Fruit fly (Drosophila melanogaster): Measurements from ENCODE around the gene CG13085.

The CG13085 gene

DNA sequence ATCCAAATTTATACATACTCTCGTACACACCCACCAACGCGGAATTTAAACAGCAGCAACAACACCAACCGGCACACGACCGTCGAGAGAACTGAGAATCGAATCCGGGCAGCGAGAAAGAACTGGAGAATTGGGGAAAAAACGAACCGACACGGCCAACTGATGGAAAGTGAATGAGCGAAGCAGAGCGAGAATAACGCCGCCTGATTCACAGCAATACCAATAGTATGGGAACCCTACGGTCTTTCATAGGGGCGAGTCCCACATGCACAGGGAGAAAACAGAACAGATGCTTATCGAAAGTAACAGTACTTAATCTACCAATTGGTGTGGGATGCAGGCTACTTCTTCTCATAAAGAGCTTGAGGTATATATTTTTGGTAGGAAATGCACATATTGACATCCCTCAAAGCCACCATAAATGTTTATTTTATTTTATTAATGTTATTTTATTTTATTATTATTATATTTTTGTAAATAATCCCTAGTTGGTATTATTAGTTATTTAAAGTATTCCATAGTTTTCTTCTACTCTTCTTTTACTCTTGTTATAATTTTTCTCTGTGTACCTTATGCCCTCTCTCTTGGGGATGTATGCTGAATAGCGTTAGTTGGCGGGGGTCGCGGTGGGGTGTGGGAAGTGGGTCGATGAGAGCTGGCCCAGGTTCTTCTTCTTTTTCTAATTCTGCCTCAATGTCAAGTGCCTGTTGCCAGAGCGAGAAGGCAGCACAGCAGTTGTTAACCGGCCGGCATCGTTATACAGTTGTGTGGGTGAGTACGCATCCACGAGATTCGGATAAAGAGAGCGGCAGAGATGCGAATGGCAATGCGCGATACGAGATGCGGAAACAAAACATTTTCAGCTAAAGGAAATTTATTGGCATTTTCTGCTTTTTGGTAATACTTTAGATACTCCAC lies 25.3 kb upstream of the CG13085 start, which contains the start of gene CG17544:
Gene CG17544 (minus strand): TSS at position 177 of the 918 bp plus-strand sequence.
- TF ChIP-seq usp (GFP tag; optimal IDR thresholded peaks at IDR 0.05) (no peak), Dll (optimal IDR thresholded peaks at IDR 0.05) (no peak), psq (optimal IDR thresholded peaks at IDR 0.05) (no peak), EcR (GFP tag; optimal IDR thresholded peaks at IDR 0.05) (no peak), pan (optimal IDR thresholded peaks at IDR 0.05) (no peak), CG8478 (optimal IDR thresholded peaks at IDR 0.05) (no peak)

- TF ChIP-seq Dll (optimal IDR thresholded peaks at IDR 0.05) (no peak), pan (optimal IDR thresholded peaks at IDR 0.05) (no peak), EcR (GFP tag; optimal IDR thresholded peaks at IDR 0.05) (no peak), psq (optimal IDR thresholded peaks at IDR 0.05) (no peak), CG8478 (optimal IDR thresholded peaks at IDR 0.05) (no peak), usp (GFP tag; optimal IDR thresholded peaks at IDR 0.05) (no peak)
These were observed 21.9 kb upstream of the CG13085 start for dm6 chr2L:19401914-19402313.

DNA sequence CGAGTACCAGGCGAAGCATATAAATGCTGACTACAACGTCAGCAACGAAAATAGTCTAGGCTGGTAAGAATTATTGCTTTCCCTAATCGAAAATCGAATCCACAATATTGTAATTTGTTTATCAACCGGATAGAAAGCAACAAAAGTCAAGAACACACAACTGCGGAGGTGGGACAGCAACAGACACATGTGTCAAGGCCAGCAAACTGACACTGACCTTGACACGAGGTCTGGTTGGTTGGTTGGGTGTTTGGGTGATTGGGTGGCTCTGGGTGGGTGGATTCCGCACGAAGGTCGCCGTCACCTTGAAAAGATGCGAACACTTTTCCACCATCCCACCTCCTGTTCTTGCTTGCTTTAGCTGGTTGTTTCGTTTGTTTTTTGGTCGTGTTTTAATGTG lies 21.2 kb upstream of the CG13085 start:
- TF ChIP-seq CG8478 (optimal IDR thresholded peaks at IDR 0.05): no peak
- no peak for TF ChIP-seq Dll (optimal IDR thresholded peaks at IDR 0.05)
- TF ChIP-seq usp (GFP tag; optimal IDR thresholded peaks at IDR 0.05): no peak
- TF ChIP-seq EcR (GFP tag; optimal IDR thresholded peaks at IDR 0.05): no peak
- no peak for TF ChIP-seq psq (optimal IDR thresholded peaks at IDR 0.05)
- no peak for TF ChIP-seq pan (optimal IDR thresholded peaks at IDR 0.05)

DNA sequence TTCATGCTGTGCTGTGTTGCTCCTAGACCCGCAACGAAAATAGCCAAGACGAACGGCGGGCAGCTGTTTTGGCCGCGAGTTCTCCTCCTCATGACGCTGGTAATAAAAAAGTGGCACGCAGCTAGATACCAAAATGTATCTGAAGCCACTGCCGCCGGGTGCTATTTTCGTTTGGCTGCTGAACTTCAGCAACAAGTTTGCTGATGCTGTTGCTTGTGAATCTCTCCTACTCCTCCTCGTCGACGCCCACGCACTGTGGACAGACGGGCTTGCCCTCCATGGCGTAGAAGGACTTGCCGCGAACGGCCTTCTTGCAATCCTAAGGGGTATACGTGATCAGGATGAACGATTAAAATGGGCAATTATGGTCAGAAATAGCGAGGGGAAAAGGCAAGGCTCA lies 20.5 kb upstream of the CG13085 start:
- TF ChIP-seq usp (GFP tag; optimal IDR thresholded peaks at IDR 0.05) (no peak), psq (optimal IDR thresholded peaks at IDR 0.05) (no peak), CG8478 (optimal IDR thresholded peaks at IDR 0.05) (no peak), pan (optimal IDR thresholded peaks at IDR 0.05) (no peak), Dll (optimal IDR thresholded peaks at IDR 0.05) (no peak), EcR (GFP tag; optimal IDR thresholded peaks at IDR 0.05) (no peak)

dm6 chr2L:19404804-19405203 lies 19.0 kb upstream of the CG13085 start:
- TF ChIP-seq pan (optimal IDR thresholded peaks at IDR 0.05) (no peak), CG8478 (optimal IDR thresholded peaks at IDR 0.05) (no peak)

DNA sequence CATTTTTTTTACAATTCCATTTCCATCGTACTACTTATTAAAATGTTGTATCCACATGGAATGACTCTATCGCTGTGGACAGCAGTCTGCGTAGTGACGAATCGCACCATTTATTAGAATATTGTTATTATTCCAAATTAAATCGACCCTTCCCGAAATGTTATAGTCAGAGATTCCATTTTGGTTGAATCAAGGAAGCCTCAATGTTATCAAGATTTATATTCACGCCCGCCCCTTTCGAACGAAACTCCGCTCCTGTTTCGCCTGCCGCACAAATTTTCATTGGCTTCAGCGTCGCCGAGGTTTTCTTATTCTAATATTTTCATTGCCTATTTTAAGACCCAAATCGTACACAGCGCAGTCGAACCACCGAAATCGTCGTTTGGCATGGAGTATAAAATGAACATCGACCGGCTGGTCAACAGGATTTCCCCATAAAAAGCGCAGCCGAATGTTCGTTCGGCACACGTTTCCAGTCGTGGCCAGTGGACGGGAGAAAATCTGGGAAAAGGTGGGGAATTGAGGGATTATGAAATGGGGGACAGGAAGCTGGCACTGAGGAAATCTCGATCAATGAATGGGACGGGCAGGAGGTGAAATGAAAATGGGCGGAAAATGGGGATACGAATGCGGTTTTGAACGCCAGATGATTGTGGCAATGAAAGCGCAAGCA lies 18.0 kb upstream of the CG13085 start:
- TF ChIP-seq psq (optimal IDR thresholded peaks at IDR 0.05) (no peak), CG8478 (optimal IDR thresholded peaks at IDR 0.05) (no peak), EcR (GFP tag; optimal IDR thresholded peaks at IDR 0.05) (no peak), pan (optimal IDR thresholded peaks at IDR 0.05) (no peak), Dll (optimal IDR thresholded peaks at IDR 0.05) (no peak), usp (GFP tag; optimal IDR thresholded peaks at IDR 0.05) (no peak)

DNA sequence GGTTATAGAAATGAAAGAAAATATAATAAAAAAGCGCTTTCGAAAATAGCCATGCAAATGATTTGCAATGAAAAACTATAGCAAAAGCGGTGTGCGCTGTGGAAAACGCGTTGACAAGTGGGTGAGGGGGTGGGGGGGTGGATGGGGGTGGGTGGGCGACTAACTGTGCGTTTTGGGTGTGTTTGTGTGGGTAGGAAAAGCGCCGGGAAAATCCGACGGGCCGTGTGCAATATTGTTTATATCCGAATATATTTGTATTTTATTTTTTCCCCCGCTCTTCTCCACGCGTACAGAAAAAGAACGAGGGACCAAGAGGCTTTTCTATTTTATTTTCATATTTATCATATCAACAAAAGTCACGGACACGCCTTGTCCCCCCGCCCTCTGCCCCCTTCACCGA lies 17.4 kb upstream of the CG13085 start:
- TF ChIP-seq pan (optimal IDR thresholded peaks at IDR 0.05) (no peak), CG8478 (optimal IDR thresholded peaks at IDR 0.05) (no peak), EcR (GFP tag; optimal IDR thresholded peaks at IDR 0.05) (no peak), psq (optimal IDR thresholded peaks at IDR 0.05) (no peak), Dll (optimal IDR thresholded peaks at IDR 0.05) (no peak)

- TF ChIP-seq pan (optimal IDR thresholded peaks at IDR 0.05): no peak
- no peak for TF ChIP-seq CG8478 (optimal IDR thresholded peaks at IDR 0.05)
- no peak for TF ChIP-seq psq (optimal IDR thresholded peaks at IDR 0.05)
- no peak for TF ChIP-seq EcR (GFP tag; optimal IDR thresholded peaks at IDR 0.05)
- no peak for TF ChIP-seq usp (GFP tag; optimal IDR thresholded peaks at IDR 0.05)
- TF ChIP-seq Dll (optimal IDR thresholded peaks at IDR 0.05): no peak
These were observed 11.9 kb upstream of the CG13085 start for dm6 chr2L:19411966-19412365.

DNA sequence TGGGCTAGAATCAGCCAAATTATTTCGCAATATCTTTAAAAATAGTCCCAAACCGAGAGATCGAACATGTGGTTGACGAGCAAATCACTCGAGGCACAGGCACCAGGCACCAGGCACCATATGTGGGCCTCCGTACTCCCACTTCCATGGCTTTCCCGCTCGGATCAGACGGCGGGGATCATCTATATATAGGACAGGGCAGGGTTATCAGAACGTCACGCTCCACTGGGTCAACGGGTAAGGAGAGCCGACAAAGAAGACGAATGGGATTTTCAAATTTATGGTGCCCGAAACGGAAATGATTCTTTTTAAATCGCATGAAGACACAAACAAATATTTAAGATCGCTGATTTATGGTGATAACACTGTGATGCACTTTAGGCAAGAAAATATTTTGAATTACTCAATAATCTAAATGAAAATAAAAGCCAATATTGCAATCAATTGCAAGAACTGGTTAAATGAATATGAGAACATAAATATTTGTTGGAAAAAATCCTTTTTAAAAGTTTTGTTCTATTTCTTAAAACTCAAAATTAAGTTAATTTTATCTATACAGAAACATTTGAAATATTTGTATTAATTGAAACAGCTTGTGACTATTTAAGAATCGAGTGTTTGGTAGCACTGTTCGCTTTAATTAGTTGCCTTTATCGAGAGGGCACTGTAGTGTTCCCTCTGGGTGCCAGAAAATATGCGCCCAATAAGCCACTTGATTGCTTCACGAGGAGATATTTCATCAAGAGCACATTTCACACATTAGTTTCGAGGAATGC lies 10.5 kb upstream of the CG13085 start:
- TF ChIP-seq EcR (GFP tag; optimal IDR thresholded peaks at IDR 0.05): no peak
- TF ChIP-seq CG8478 (optimal IDR thresholded peaks at IDR 0.05): no peak
- TF ChIP-seq psq (optimal IDR thresholded peaks at IDR 0.05): no peak
- TF ChIP-seq usp (GFP tag; optimal IDR thresholded peaks at IDR 0.05): no peak
- TF ChIP-seq pan (optimal IDR thresholded peaks at IDR 0.05): no peak
- TF ChIP-seq Dll (optimal IDR thresholded peaks at IDR 0.05): no peak

DNA sequence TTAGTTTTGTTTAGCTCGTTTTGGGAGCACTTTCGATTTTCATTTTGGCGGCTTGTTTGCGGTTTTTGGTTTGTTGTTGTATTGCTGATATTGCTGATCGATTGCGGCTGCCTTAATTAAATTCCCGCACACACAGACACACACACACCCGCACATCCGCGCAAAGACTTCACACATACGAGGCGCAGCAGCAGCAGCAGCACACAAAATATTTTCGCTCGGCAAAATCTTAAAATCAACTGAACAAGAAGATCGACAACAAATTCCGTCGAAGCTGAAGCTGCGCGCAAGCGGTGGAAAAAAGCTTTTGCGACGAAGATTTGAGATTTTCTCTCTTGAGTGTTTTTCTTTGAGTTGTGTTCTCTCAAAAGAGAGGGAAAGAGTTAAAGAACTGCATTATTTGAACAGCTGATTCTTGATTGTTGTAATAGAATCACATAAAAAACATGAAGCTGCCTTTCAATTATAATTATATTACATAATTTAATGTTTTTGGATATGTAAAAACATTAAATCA lies 9.6 kb upstream of the CG13085 start:
- TF ChIP-seq psq (optimal IDR thresholded peaks at IDR 0.05) (no peak), EcR (GFP tag; optimal IDR thresholded peaks at IDR 0.05) (no peak), CG8478 (optimal IDR thresholded peaks at IDR 0.05) (no peak), pan (optimal IDR thresholded peaks at IDR 0.05) (no peak), Dll (optimal IDR thresholded peaks at IDR 0.05) (no peak), usp (GFP tag; optimal IDR thresholded peaks at IDR 0.05) (no peak)

DNA sequence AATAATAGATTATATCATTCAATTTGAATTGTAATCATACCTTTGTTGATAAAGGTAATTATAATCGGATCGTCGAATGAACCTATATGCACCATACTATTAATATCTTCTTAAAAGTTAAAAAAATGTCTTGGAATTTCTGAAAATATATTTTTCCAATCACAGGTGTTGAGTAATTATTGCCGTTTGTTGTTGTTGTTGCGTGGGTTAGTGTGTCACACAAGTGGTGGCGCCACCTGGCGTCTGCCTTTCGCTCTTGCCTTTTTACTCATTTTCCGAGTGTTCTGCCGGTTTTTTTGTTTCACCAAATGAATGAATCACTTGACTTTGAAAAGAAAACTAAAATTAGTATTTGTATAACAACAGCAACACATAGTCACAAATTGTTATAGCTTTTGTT lies 8.7 kb upstream of the CG13085 start:
- TF ChIP-seq CG8478 (optimal IDR thresholded peaks at IDR 0.05): no peak

- TF ChIP-seq pan (optimal IDR thresholded peaks at IDR 0.05): no peak
- no peak for TF ChIP-seq EcR (GFP tag; optimal IDR thresholded peaks at IDR 0.05)
- TF ChIP-seq usp (GFP tag; optimal IDR thresholded peaks at IDR 0.05): no peak
- no peak for TF ChIP-seq CG8478 (optimal IDR thresholded peaks at IDR 0.05)
- TF ChIP-seq Dll (optimal IDR thresholded peaks at IDR 0.05): no peak
- no peak for TF ChIP-seq psq (optimal IDR thresholded peaks at IDR 0.05)
These were observed 8.0 kb upstream of the CG13085 start for dm6 chr2L:19415859-19416258.

Data from whole organism.